Worm (Caenorhabditis elegans): Measurements from ENCODE around the gene ZK688.1.

ZK688.1 gene

ce11 chrIII:7937548-7937947 lies 28.2 kb downstream of the ZK688.1 start, which contains the start of gene C29E4.10:
C29E4.10 (plus strand) TSS chrIII:7937848.
- TF ChIP-seq nhr-12 (tag; optimal IDR thresholded peaks at IDR 0.05): no peak
- no peak for TF ChIP-seq ceh-83 (GFP tag; optimal IDR thresholded peaks at IDR 0.05)
- TF ChIP-seq elt-1 (tag; optimal IDR thresholded peaks at IDR 0.05; ENCODE audit: borderline replicate concordance, insufficient read depth): no peak
- no peak for TF ChIP-seq M03D4.4 (tag; optimal IDR thresholded peaks at IDR 0.05)
- TF ChIP-seq pha-4 (tag; optimal IDR thresholded peaks at IDR 0.05): no peak
- no peak for TF ChIP-seq hlh-1 (tag; optimal IDR thresholded peaks at IDR 0.05)
- TF ChIP-seq nhr-28 (tag; optimal IDR thresholded peaks at IDR 0.05): no peak
- no peak for TF ChIP-seq snpc-4 (tag; optimal IDR thresholded peaks at IDR 0.05)
- no peak for TF ChIP-seq ces-1 (GFP tag; optimal IDR thresholded peaks at IDR 0.05)
- TF ChIP-seq unc-120 (tag; optimal IDR thresholded peaks at IDR 0.05; ENCODE audit: poor library complexity, severe bottlenecking): no peak
- TF ChIP-seq ceh-39 (tag; optimal IDR thresholded peaks at IDR 0.05): no peak

- no peak for TF ChIP-seq nhr-2 (tag; optimal IDR thresholded peaks at IDR 0.05)
- TF ChIP-seq bed-3 (GFP tag; optimal IDR thresholded peaks at IDR 0.05): no peak
- TF ChIP-seq lsy-2 (tag; optimal IDR thresholded peaks at IDR 0.05): peak; percentile 81
- TF ChIP-seq elt-3 (tag; optimal IDR thresholded peaks at IDR 0.05): no peak
- no peak for TF ChIP-seq ceh-83 (GFP tag; optimal IDR thresholded peaks at IDR 0.05)
- no peak for TF ChIP-seq sem-2 (GFP tag; optimal IDR thresholded peaks at IDR 0.05)
- no peak for TF ChIP-seq nhr-12 (tag; optimal IDR thresholded peaks at IDR 0.05)
- no peak for TF ChIP-seq mab-5 (tag; optimal IDR thresholded peaks at IDR 0.05)
- TF ChIP-seq cnd-1 (tag; optimal IDR thresholded peaks at IDR 0.05): no peak
- peak; percentile 61 for TF ChIP-seq pha-4 (tag; optimal IDR thresholded peaks at IDR 0.05)
- TF ChIP-seq unc-120 (tag; optimal IDR thresholded peaks at IDR 0.05; ENCODE audit: poor library complexity, severe bottlenecking): no peak
- TF ChIP-seq tbx-8 (GFP tag; optimal IDR thresholded peaks at IDR 0.05): no peak
- TF ChIP-seq mls-2 (tag; optimal IDR thresholded peaks at IDR 0.05): no peak
- TF ChIP-seq hlh-1 (tag; optimal IDR thresholded peaks at IDR 0.05): peak; percentile 28
- TF ChIP-seq sptf-1 (tag; optimal IDR thresholded peaks at IDR 0.05): no peak
- TF ChIP-seq ceh-39 (tag; optimal IDR thresholded peaks at IDR 0.05): peak; percentile 52
- TF ChIP-seq unc-39 (tag; optimal IDR thresholded peaks at IDR 0.05): no peak
- TF ChIP-seq zip-8 (tag; optimal IDR thresholded peaks at IDR 0.05): no peak
- no peak for TF ChIP-seq ztf-11 (tag; optimal IDR thresholded peaks at IDR 0.05)
- peak; percentile 76 for TF ChIP-seq nhr-237 (tag; optimal IDR thresholded peaks at IDR 0.05)
- TF ChIP-seq M03D4.4 (tag; optimal IDR thresholded peaks at IDR 0.05): no peak
- no peak for TF ChIP-seq blmp-1 (tag; optimal IDR thresholded peaks at IDR 0.05)
- no peak for TF ChIP-seq snpc-4 (tag; optimal IDR thresholded peaks at IDR 0.05)
- no peak for TF ChIP-seq ces-1 (GFP tag; optimal IDR thresholded peaks at IDR 0.05)
- peak; percentile 16 for TF ChIP-seq lin-13 (tag; optimal IDR thresholded peaks at IDR 0.05)
- no peak for TF ChIP-seq unc-62 (GFP tag; optimal IDR thresholded peaks at IDR 0.05)
- TF ChIP-seq nhr-76 (tag; optimal IDR thresholded peaks at IDR 0.05): no peak
- TF ChIP-seq nhr-28 (tag; optimal IDR thresholded peaks at IDR 0.05): no peak
- TF ChIP-seq mep-1 (tag; optimal IDR thresholded peaks at IDR 0.05): peak; percentile 76
- TF ChIP-seq drap-1 (GFP tag; optimal IDR thresholded peaks at IDR 0.05): no peak
- TF ChIP-seq ceh-43 (GFP tag; optimal IDR thresholded peaks at IDR 0.05): no peak
- TF ChIP-seq lin-32 (GFP tag; optimal IDR thresholded peaks at IDR 0.05): no peak
- no peak for TF ChIP-seq elt-1 (tag; optimal IDR thresholded peaks at IDR 0.05; ENCODE audit: borderline replicate concordance, insufficient read depth)
- TF ChIP-seq ham-2 (GFP tag; optimal IDR thresholded peaks at IDR 0.05): no peak
- no peak for TF ChIP-seq flh-1 (GFP tag; optimal IDR thresholded peaks at IDR 0.05)
Observed at ce11 chrIII:7940819-7941218, 31.5 kb downstream of the ZK688.1 start, which contains the start of gene C29E4.12. C29E4.12 (plus strand) TSS chrIII:7941151.

- TF ChIP-seq sem-2 (GFP tag; optimal IDR thresholded peaks at IDR 0.05) (no peak), sptf-1 (tag; optimal IDR thresholded peaks at IDR 0.05) (no peak), ceh-83 (GFP tag; optimal IDR thresholded peaks at IDR 0.05) (no peak), ceh-39 (tag; optimal IDR thresholded peaks at IDR 0.05) (no peak), mab-5 (tag; optimal IDR thresholded peaks at IDR 0.05) (no peak), nhr-12 (tag; optimal IDR thresholded peaks at IDR 0.05) (no peak), hlh-1 (tag; optimal IDR thresholded peaks at IDR 0.05) (no peak), nhr-2 (tag; optimal IDR thresholded peaks at IDR 0.05) (no peak), zip-8 (tag; optimal IDR thresholded peaks at IDR 0.05) (no peak), unc-120 (tag; optimal IDR thresholded peaks at IDR 0.05; ENCODE audit: poor library complexity, severe bottlenecking) (no peak), nhr-237 (tag; optimal IDR thresholded peaks at IDR 0.05) (no peak), bed-3 (GFP tag; optimal IDR thresholded peaks at IDR 0.05) (no peak), mls-2 (tag; optimal IDR thresholded peaks at IDR 0.05) (no peak), lin-32 (GFP tag; optimal IDR thresholded peaks at IDR 0.05) (no peak), cnd-1 (tag; optimal IDR thresholded peaks at IDR 0.05) (no peak), elt-1 (tag; optimal IDR thresholded peaks at IDR 0.05; ENCODE audit: borderline replicate concordance, insufficient read depth) (no peak), lin-13 (tag; optimal IDR thresholded peaks at IDR 0.05) (no peak)
Observed at ce11 chrIII:7941417-7941816, 32.1 kb downstream of the ZK688.1 start, which contains the start of gene kle-2. kle-2 (plus strand) TSS chrIII:7941717.
